Fruit fly (Drosophila melanogaster): ENCODE measurements around the gene Pmvk.

Pmvk gene

DNA sequence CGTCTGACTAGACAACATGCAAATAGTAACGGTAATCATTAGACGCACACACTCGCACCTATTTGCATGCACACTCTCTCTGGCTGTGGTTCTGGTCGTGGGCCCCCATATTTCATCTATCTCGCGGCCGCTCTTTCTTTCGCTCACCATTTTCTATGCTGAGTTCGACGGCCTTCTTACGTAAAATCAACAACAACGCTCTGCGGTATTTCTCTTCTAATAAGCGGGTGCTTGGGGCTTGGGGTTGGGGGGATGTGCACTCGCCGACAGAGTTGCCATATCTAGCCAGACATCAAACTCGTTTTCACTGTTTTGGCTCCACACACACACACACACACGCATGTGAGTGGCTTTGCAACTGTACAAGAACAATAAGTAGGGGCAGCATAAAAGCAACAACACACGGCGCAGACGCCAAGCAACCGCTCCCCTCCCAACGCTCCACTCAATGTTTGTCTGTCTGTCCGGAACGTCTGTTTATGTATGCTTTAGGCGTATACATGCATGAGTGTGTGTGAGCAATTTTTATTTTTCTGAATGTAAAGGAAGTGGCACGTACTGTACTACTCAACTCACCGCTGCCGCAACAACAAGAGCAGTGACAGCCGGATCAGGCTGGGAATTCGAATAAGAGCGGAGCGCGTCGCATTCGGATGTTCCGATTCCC is 5.1 kb downstream of the Pmvk start (continued):
- TF ChIP-seq Adf1 (GFP tag; IDR thresholded peaks at IDR 0.05) (peak; percentile 69; the same call in 1 of the 2 replicates), CG2120 (GFP tag; optimal IDR thresholded peaks at IDR 0.05) (no peak), zen2 (GFP tag; IDR thresholded peaks at IDR 0.05; ENCODE audit: partially characterized antibody) (peak; percentile 73), CG7928 (GFP tag; optimal IDR thresholded peaks at IDR 0.05) (no peak), CG14710 (tag; optimal IDR thresholded peaks at IDR 0.05) (no peak), klu (GFP tag; IDR thresholded peaks at IDR 0.05) (no peak), Hr78 (GFP tag; optimal IDR thresholded peaks at IDR 0.05) (peak in 1 of 2 experiments; percentile 81), Dad (GFP tag; optimal IDR thresholded peaks at IDR 0.05) (no peak), E2f2 (GFP tag; IDR thresholded peaks at IDR 0.05) (no peak), CG12391 (tag; optimal IDR thresholded peaks at IDR 0.05) (no peak), CG4820 (GFP tag; optimal IDR thresholded peaks at IDR 0.05) (no peak), stwl (tag; optimal IDR thresholded peaks at IDR 0.05) (no peak), CG11504 (tag; optimal IDR thresholded peaks at IDR 0.05) (no peak), CG8281 (tag; optimal IDR thresholded peaks at IDR 0.05) (no peak), fd102C (GFP tag; optimal IDR thresholded peaks at IDR 0.05) (no peak), Side (GFP tag; optimal IDR thresholded peaks at IDR 0.05) (no peak), CG10654 (GFP tag; optimal IDR thresholded peaks at IDR 0.05) (no peak), Vsx1 (GFP tag; optimal IDR thresholded peaks at IDR 0.05) (no peak), CG43689 (GFP tag; IDR thresholded peaks at IDR 0.05) (no peak), hkb (optimal IDR thresholded peaks at IDR 0.05) (no peak), hkb (GFP tag; IDR thresholded peaks at IDR 0.05) (no peak), H15 (GFP tag; IDR thresholded peaks at IDR 0.05) (no peak), CG1603 (tag; optimal IDR thresholded peaks at IDR 0.05) (no peak), bigmax (GFP tag; optimal IDR thresholded peaks at IDR 0.05) (no peak), TFAM (GFP tag; optimal IDR thresholded peaks at IDR 0.05) (no peak), salm (tag; optimal IDR thresholded peaks at IDR 0.05) (no peak), Dip3 (GFP tag; optimal IDR thresholded peaks at IDR 0.05) (no peak), CG10366 (GFP tag; IDR thresholded peaks at IDR 0.05) (no peak), CTCF (GFP tag; optimal IDR thresholded peaks at IDR 0.05) (no peak), Dip2 (GFP tag; IDR thresholded peaks at IDR 0.05) (no peak), HLH3B (GFP tag; IDR thresholded peaks at IDR 0.05) (no peak), CG10274 (GFP tag; optimal IDR thresholded peaks at IDR 0.05) (no peak), sd (tag; optimal IDR thresholded peaks at IDR 0.05) (peak; percentile 86), crol (GFP tag; IDR thresholded peaks at IDR 0.05) (peak; percentile 99), GATAe (GFP tag; conservative IDR thresholded peaks at IDR 0.05) (no peak), NC2β (GFP tag; optimal IDR thresholded peaks at IDR 0.05) (no peak), CG10267 (tag; optimal IDR thresholded peaks at IDR 0.05) (no peak), lbe (GFP tag; optimal IDR thresholded peaks at IDR 0.05) (no peak), ewg (GFP tag; optimal IDR thresholded peaks at IDR 0.05) (peak; percentile 85), CG10543 (GFP tag; optimal IDR thresholded peaks at IDR 0.05) (peak; percentile 77), CG6765 (GFP tag; optimal IDR thresholded peaks at IDR 0.05) (no peak), CG13894 (tag; optimal IDR thresholded peaks at IDR 0.05) (peak; percentile 32), CG10565 (GFP tag; optimal IDR thresholded peaks at IDR 0.05) (no peak), shn (GFP tag; optimal IDR thresholded peaks at IDR 0.05) (no peak), Aef1 (GFP tag; IDR thresholded peaks at IDR 0.05) (peak; percentile 85), sens (GFP tag) (no peak), NFAT (GFP tag; IDR thresholded peaks at IDR 0.05) (no peak), CG42726 (GFP tag; IDR thresholded peaks at IDR 0.05; ENCODE audit: partially characterized antibody) (no peak; the same call in 1 of the 2 replicates), gt (GFP tag; IDR thresholded peaks at IDR 0.05) (no peak), CG11093 (GFP tag; IDR thresholded peaks at IDR 0.05) (no peak), Bdp1 (GFP tag; optimal IDR thresholded peaks at IDR 0.05) (no peak), CG1832 (GFP tag; optimal IDR thresholded peaks at IDR 0.05) (no peak)

Measured in whole organism, embryonic.